Fruit fly (Drosophila melanogaster): Measurements from ENCODE around the gene RecQ5.

Gene RecQ5

dm6 chr3L:14632908-14633307 lies 1.0 kb upstream of the RecQ5 start (continued):
- no peak for TF ChIP-seq CG17612 (GFP tag; IDR thresholded peaks at IDR 0.05)

dm6 chr3L:14625568-14625996 lies 6.3 kb downstream of the RecQ5 start:
- TF ChIP-seq so (GFP tag; IDR thresholded peaks at IDR 0.05) (no peak), Hr78 (GFP tag; optimal IDR thresholded peaks at IDR 0.05) (peak in 1 of 2 experiments; percentile 51), repo (GFP tag; optimal IDR thresholded peaks at IDR 0.05) (no peak), cato (GFP tag; optimal IDR thresholded peaks at IDR 0.05; ENCODE audit: borderline replicate concordance) (no peak), CG15696 (tag; optimal IDR thresholded peaks at IDR 0.05) (peak; percentile 11), otp (GFP tag; IDR thresholded peaks at IDR 0.05) (peak; percentile 90; the same call in 2 of the 3 replicates), abd-A (tag; optimal IDR thresholded peaks at IDR 0.05) (peak; percentile 97), sc (optimal IDR thresholded peaks at IDR 0.05) (no peak), sc (GFP tag; optimal IDR thresholded peaks at IDR 0.05) (peak; percentile 31), Vsx1 (GFP tag; optimal IDR thresholded peaks at IDR 0.05) (peak; percentile 55), HLH3B (GFP tag; IDR thresholded peaks at IDR 0.05) (peak; percentile 11; the same call in 1 of the 2 replicates), seq (GFP tag; IDR thresholded peaks at IDR 0.05) (peak; percentile 30; the same call in 1 of the 2 replicates), CG2199 (GFP tag; IDR thresholded peaks at IDR 0.05) (peak; percentile 86), z (GFP tag; IDR thresholded peaks at IDR 0.05) (peak; percentile 62; the same call in 1 of the 3 replicates), ci (GFP tag; IDR thresholded peaks at IDR 0.05) (peak; percentile 66), CG17829 (tag; optimal IDR thresholded peaks at IDR 0.05) (no peak), CG10431 (GFP tag; optimal IDR thresholded peaks at IDR 0.05) (peak; percentile 17), mirr (GFP tag; optimal IDR thresholded peaks at IDR 0.05) (no peak), gsb-n (tag; optimal IDR thresholded peaks at IDR 0.05) (peak; percentile 48), Blimp-1 (GFP tag; optimal IDR thresholded peaks at IDR 0.05) (peak; percentile 99), CG9727 (GFP tag; optimal IDR thresholded peaks at IDR 0.05) (no peak), pros (GFP tag; optimal IDR thresholded peaks at IDR 0.05) (peak; percentile 55), zen2 (GFP tag; IDR thresholded peaks at IDR 0.05; ENCODE audit: partially characterized antibody) (no peak), CG10979 (tag; optimal IDR thresholded peaks at IDR 0.05) (no peak), CG2889 (GFP tag; IDR thresholded peaks at IDR 0.05) (no peak), oc (tag; optimal IDR thresholded peaks at IDR 0.05) (peak; percentile 37), CG1024 (GFP tag; IDR thresholded peaks at IDR 0.05) (no peak), CoRest (tag; optimal IDR thresholded peaks at IDR 0.05) (no peak), Meics (GFP tag; optimal IDR thresholded peaks at IDR 0.05) (no peak), CG33557 (GFP tag; optimal IDR thresholded peaks at IDR 0.05) (peak; percentile 44), crol (GFP tag; IDR thresholded peaks at IDR 0.05) (peak; percentile 92), CG9876 (GFP tag; optimal IDR thresholded peaks at IDR 0.05) (no peak), kni (GFP tag; optimal IDR thresholded peaks at IDR 0.05) (peak; percentile 94), CG15601 (tag; optimal IDR thresholded peaks at IDR 0.05) (peak; percentile 55), CG32532 (GFP tag; IDR thresholded peaks at IDR 0.05) (0 out of 2 replicates have a peak, but pooled peaks have one; percentile 24), Xrp1 (GFP tag; IDR thresholded peaks at IDR 0.05) (peak; percentile 29; the same call in 1 of the 2 replicates), Awh (GFP tag; IDR thresholded peaks at IDR 0.05) (peak; percentile 87), vvl (GFP tag; IDR thresholded peaks at IDR 0.05) (peak; percentile 46; the same call in 1 of the 2 replicates), Med (GFP tag) (peak; percentile 8), sqz (GFP tag; optimal IDR thresholded peaks at IDR 0.05) (peak; percentile 63), MBD-R2 (GFP tag; IDR thresholded peaks at IDR 0.05) (no peak), rib (GFP tag; IDR thresholded peaks at IDR 0.05) (no peak)
